Fruit fly (Drosophila melanogaster) S2 (cell line): Measurements from ENCODE around the gene AP-1gamma.

Experiments
- CG8478 ChIP-seq: fragments of >200 bp; optimal IDR thresholded peaks from 2 replicates; lab custom pipeline; 2018
- CTCF ChIP-seq, 2 experiments: fragments of >200 bp; optimal IDR thresholded peaks; 2 replicates each; lab custom pipeline; 2018

Gene AP-1gamma

DNA sequence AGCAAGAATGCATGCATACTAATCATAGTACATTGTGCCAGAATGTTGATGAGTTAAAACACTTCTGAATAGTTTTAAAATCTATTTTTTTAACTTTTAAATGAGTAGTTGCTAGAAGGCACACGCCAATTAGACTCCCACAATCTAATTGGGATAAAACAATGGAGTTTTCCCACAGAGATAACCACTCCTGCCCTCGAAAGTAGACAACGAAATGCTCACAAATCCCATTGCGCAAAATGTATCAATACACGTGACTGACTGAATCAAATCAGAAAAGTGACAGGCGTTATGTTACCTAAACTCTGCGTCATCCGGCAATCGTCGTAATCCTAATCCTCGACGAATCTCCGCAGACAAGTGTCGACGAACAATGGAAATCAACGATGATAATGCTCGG, 9.3 kb downstream of the AP-1gamma start:
- TF ChIP-seq CTCF (optimal IDR thresholded peaks at IDR 0.05; lab: Kevin White, UChicago), result no peak
- TF ChIP-seq CG8478, result no peak

dm6 chrX:9118961-9119633, 10.6 kb downstream of the AP-1gamma start:
- TF ChIP-seq CTCF (optimal IDR thresholded peaks at IDR 0.05; lab: Kevin White, UChicago) (no peak), CG8478 (no peak)

- TF ChIP-seq CG8478 (no peak), CTCF (optimal IDR thresholded peaks at IDR 0.05; lab: Kevin White, UChicago) (no peak)
Observed at dm6 chrX:9119671-9120364, 11.3 kb downstream of the AP-1gamma start.

dm6 chrX:9120828-9121754, 12.6 kb downstream of the AP-1gamma start:
- TF ChIP-seq CG8478 (no peak), CTCF (optimal IDR thresholded peaks at IDR 0.05; lab: Kevin White, UChicago) (no peak)

DNA sequence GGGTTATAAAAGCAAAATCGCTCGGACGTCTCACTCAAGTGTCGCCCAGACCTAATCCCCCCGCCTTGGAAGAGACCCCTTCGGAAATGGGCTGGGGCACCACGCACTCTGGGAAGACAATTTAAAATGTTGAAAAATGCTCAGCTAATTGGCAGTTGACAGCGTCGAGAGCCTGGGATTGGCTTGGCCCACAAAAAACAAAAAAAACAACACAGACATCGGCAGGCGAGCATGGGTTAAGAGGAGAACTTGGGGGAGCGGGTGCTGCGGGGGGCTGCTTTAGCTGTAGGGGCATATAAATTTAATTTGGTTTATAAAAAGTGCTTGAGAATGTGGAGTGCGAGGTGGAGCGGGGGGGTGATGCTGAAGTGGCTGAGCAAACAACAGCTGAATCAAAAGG, 14.0 kb downstream of the AP-1gamma start:
- no peak for TF ChIP-seq CTCF (optimal IDR thresholded peaks at IDR 0.05; lab: Kevin White, UChicago)
- no peak for TF ChIP-seq CG8478

- TF ChIP-seq CG8478 (no peak), CTCF (optimal IDR thresholded peaks at IDR 0.05; lab: Kevin White, UChicago) (no peak)
Observed at dm6 chrX:9127264-9128011, 18.9 kb downstream of the AP-1gamma start.

dm6 chrX:9128012-9128280, 19.5 kb downstream of the AP-1gamma start:
- no peak for TF ChIP-seq CG8478
- no peak for TF ChIP-seq CTCF (optimal IDR thresholded peaks at IDR 0.05; lab: Kevin White, UChicago)

- TF ChIP-seq CTCF (optimal IDR thresholded peaks at IDR 0.05; lab: Kevin White, UChicago) (no peak), CG8478 (no peak)
Observed at dm6 chrX:9129436-9129835, 20.9 kb downstream of the AP-1gamma start.

DNA sequence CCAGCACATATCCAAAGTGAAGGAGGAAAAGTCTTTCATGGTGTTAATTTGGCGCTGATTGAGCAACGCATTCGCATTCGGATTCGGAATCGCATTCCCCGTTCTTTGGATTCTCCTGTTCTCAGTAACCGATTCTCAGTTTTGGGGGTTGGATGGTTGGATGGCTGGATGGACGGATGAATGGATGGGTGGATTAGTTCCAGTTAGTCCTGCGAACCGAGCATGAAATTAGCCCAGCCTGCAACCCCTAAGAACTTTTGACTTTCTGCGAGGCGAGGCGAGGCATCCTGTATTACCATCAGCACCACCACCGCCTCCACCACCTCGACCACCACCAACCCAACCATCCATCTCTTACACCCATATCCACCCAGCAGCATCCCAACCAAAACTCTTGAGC, 21.8 kb downstream of the AP-1gamma start:
- TF ChIP-seq CTCF (optimal IDR thresholded peaks at IDR 0.05; lab: Kevin White, UChicago), result no peak
- TF ChIP-seq CG8478, result no peak

- TF ChIP-seq CG8478, result no peak
- TF ChIP-seq CTCF (optimal IDR thresholded peaks at IDR 0.05; lab: Kevin White, UChicago), result no peak
Observed at dm6 chrX:9131523-9131922, 23.0 kb downstream of the AP-1gamma start.

DNA sequence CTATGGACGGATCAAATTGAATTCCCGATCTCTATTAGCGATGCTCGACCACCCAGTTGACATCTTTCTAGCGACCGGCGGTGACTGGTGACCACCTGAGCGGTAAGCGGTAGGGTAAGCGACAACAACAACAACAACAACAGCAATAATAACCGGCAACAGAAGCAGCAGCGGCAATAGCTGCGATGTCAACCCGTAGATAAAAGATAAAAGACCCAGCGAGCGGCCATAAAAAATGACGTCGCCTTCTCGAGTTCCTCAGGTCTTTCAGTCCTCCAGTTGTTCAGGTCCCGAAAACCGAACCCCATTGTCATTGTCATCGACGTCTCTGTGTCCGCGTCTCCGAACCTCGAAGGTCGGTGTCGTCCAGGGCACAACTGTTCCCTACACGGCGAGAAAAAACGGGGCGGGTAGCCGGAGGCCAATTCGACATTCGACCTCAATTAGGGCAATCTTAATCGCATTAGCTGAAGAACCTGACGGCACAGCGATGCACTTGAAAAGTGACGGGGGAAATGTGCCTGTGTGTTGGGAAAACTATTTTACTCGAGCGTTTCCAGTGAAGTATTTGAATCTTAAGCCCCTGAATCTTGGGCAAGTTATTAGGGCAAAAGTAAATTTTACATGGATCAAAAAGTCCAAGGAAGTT, 24.2 kb downstream of the AP-1gamma start:
- TF ChIP-seq CG8478, result no peak
- TF ChIP-seq CTCF (optimal IDR thresholded peaks at IDR 0.05; lab: Kevin White, UChicago), result no peak

- TF ChIP-seq CG8478, result no peak
- no peak for TF ChIP-seq CTCF (optimal IDR thresholded peaks at IDR 0.05; lab: Kevin White, UChicago)
Observed at dm6 chrX:9133577-9134240, 25.2 kb downstream of the AP-1gamma start.

DNA sequence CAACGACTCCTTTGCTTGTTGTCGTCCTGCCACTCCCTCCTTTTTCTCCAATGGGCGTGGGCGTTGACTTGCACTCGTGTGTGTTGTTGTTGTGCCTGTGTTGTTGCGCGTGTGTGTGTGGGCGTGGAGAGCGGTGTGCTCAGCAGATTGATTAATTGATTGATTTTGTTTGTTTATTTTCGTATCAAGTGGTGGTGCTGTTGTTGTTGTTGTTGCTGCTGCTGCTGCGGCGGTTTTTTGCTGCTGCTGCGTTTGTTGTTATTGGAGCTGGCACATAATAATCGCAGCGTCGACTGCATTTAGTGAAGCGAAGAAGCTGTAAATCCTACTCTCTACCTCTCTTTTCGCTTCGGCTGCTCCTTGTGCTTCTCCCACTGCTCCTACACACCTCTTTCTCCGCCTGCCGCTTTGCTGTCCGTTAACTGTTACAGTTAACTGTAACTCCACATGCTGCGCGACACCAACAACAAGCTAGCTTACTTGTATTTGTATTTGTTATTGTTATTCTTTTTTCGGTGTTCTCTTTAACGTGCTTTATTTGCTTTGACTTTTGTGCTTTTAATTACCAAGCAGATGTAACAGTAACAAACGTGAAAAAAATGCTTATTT, 25.9 kb downstream of the AP-1gamma start:
- no peak for TF ChIP-seq CTCF (optimal IDR thresholded peaks at IDR 0.05; lab: Kevin White, UChicago)
- TF ChIP-seq CG8478, result no peak

- no peak for TF ChIP-seq CG8478
- no peak for TF ChIP-seq CTCF (optimal IDR thresholded peaks at IDR 0.05; lab: Kevin White, UChicago)
Observed at dm6 chrX:9134922-9135453, 26.5 kb downstream of the AP-1gamma start, which contains the start of gene fend. fend (minus strand) TSS chrX:9135099.
